Worm (Caenorhabditis elegans) whole organism, late embryonic: Measurements from ENCODE around the gene scl-25.

Source experiments
- K02D7.2 ChIP-seq: sonication (generic microtip); optimal IDR thresholded peaks from 2 replicates; lab custom pipeline; 2017; ENCODE audit warnings: mild to moderate bottlenecking, missing genetic modification characterization, missing compliant biosample characterization
- K09A11.1 ChIP-seq: sonication (generic microtip); optimal IDR thresholded peaks from 2 replicates; lab custom pipeline; 2017; ENCODE audit warnings: antibody characterized with exemption, mild to moderate bottlenecking, missing genetic modification characterization, missing compliant biosample characterization; ENCODE audit not compliant: insufficient read depth
- T23F11.4 ChIP-seq: fragments of 200-800 bp; sonication (Bioruptor generic); optimal IDR thresholded peaks from 2 replicates; lab custom pipeline; 2018; ENCODE audit warnings: mild to moderate bottlenecking, missing genetic modification characterization, missing compliant biosample characterization
- ahr-1 ChIP-seq: sonication (generic microtip); optimal IDR thresholded peaks from 2 replicates; lab custom pipeline; 2016; ENCODE audit warnings: missing genetic modification characterization, missing compliant biosample characterization
- ama-1 ChIP-seq: fragments of 150-350 bp; optimal IDR thresholded peaks from 2 replicates; lab custom pipeline; 2014
- ceh-14 ChIP-seq: sonication (generic microtip); optimal IDR thresholded peaks from 2 replicates; lab custom pipeline; 2016; ENCODE audit warnings: missing genotype, missing genetic modification characterization, missing compliant biosample characterization
- ceh-18 ChIP-seq: sonication (generic microtip); optimal IDR thresholded peaks from 2 replicates; lab custom pipeline; 2016; ENCODE audit warnings: missing genetic modification characterization, missing compliant biosample characterization
- ceh-19 ChIP-seq: fragments of 200-800 bp; sonication (Bioruptor generic); optimal IDR thresholded peaks from 2 replicates; lab custom pipeline; 2018; ENCODE audit warnings: mild to moderate bottlenecking, missing genetic modification characterization, missing compliant biosample characterization
- ceh-2 ChIP-seq: sonication (generic microtip); optimal IDR thresholded peaks from 2 replicates; lab custom pipeline; 2016; ENCODE audit warnings: missing genotype, missing genetic modification characterization, missing compliant biosample characterization
- ceh-24 ChIP-seq: sonication (generic microtip); optimal IDR thresholded peaks from 2 replicates; lab custom pipeline; 2016; ENCODE audit warnings: mild to moderate bottlenecking, missing genetic modification characterization, missing compliant biosample characterization
- ceh-30 ChIP-seq: fragments of 150-350 bp; optimal IDR thresholded peaks from 2 replicates; lab custom pipeline; 2014; ENCODE audit warnings: missing biosample characterization, missing genetic modification characterization
- ceh-31 ChIP-seq: sonication (generic microtip); optimal IDR thresholded peaks from 2 replicates; lab custom pipeline; 2016; ENCODE audit warnings: missing genetic modification characterization, missing compliant biosample characterization
- ceh-48 ChIP-seq: sonication (generic microtip); optimal IDR thresholded peaks from 2 replicates; lab custom pipeline; 2016; ENCODE audit warnings: missing genetic modification characterization, inconsistent platforms, missing compliant biosample characterization
- ceh-9 ChIP-seq: sonication (generic microtip); optimal IDR thresholded peaks from 2 replicates; lab custom pipeline; 2016; ENCODE audit warnings: mild to moderate bottlenecking, missing genetic modification characterization, inconsistent platforms, missing compliant biosample characterization
- che-1 ChIP-seq: sonication (generic microtip); optimal IDR thresholded peaks from 2 replicates; lab custom pipeline; 2016; ENCODE audit warnings: mild to moderate bottlenecking, missing genetic modification characterization, missing compliant biosample characterization
- dve-1 ChIP-seq: sonication (generic microtip); optimal IDR thresholded peaks from 2 replicates; lab custom pipeline; 2017; ENCODE audit warnings: antibody characterized with exemption, mild to moderate bottlenecking, missing genetic modification characterization, missing compliant biosample characterization
- elt-4 ChIP-seq: sonication (generic microtip); optimal IDR thresholded peaks from 2 replicates; lab custom pipeline; 2016; ENCODE audit warnings: missing genetic modification characterization, missing compliant biosample characterization
- ets-4 ChIP-seq: sonication (generic microtip); optimal IDR thresholded peaks from 2 replicates; lab custom pipeline; 2016; ENCODE audit warnings: missing genetic modification characterization, missing compliant biosample characterization
- eyg-1 ChIP-seq: sonication (generic microtip); optimal IDR thresholded peaks from 2 replicates; lab custom pipeline; 2016; ENCODE audit warnings: missing genotype, missing genetic modification characterization, missing compliant biosample characterization
- fax-1 ChIP-seq: sonication (generic microtip); optimal IDR thresholded peaks from 2 replicates; lab custom pipeline; 2016; ENCODE audit warnings: missing genotype, missing genetic modification characterization, missing compliant biosample characterization
- fkh-6 ChIP-seq: sonication (generic microtip); optimal IDR thresholded peaks from 2 replicates; lab custom pipeline; 2016; ENCODE audit warnings: missing genetic modification characterization, missing compliant biosample characterization
- gmeb-2 ChIP-seq: sonication (generic microtip); optimal IDR thresholded peaks from 2 replicates; lab custom pipeline; 2016; ENCODE audit warnings: missing genetic modification characterization, inconsistent platforms, missing compliant biosample characterization
- hlh-13 ChIP-seq: fragments of 200-800 bp; sonication (Bioruptor generic); optimal IDR thresholded peaks from 2 replicates; lab custom pipeline; 2018; ENCODE audit warnings: mild to moderate bottlenecking, missing genetic modification characterization, missing compliant biosample characterization
- hlh-15 ChIP-seq: sonication (generic microtip); optimal IDR thresholded peaks from 2 replicates; lab custom pipeline; 2016; ENCODE audit warnings: missing genetic modification characterization, missing compliant biosample characterization
- hlh-30 ChIP-seq: sonication (generic microtip); optimal IDR thresholded peaks from 2 replicates; lab custom pipeline; 2017; ENCODE audit warnings: antibody characterized with exemption, missing genetic modification characterization, missing compliant biosample characterization; ENCODE audit not compliant: insufficient read depth
- lim-6 ChIP-seq: sonication (generic microtip); optimal IDR thresholded peaks from 2 replicates; lab custom pipeline; 2016; ENCODE audit warnings: missing genetic modification characterization, missing compliant biosample characterization
- lin-11 ChIP-seq: fragments of 200-800 bp; sonication (Bioruptor generic); optimal IDR thresholded peaks from 2 replicates; lab custom pipeline; 2018; ENCODE audit warnings: mild to moderate bottlenecking, missing genetic modification characterization, missing compliant biosample characterization
- madf-2 ChIP-seq: sonication (generic microtip); optimal IDR thresholded peaks from 2 replicates; lab custom pipeline; 2017; ENCODE audit warnings: missing genetic modification characterization, missing compliant biosample characterization
- nhr-11 ChIP-seq: fragments of 150-350 bp; optimal IDR thresholded peaks from 2 replicates; lab custom pipeline; 2014; ENCODE audit warnings: missing biosample characterization, missing genetic modification characterization
- odd-2 ChIP-seq: sonication (generic microtip); optimal IDR thresholded peaks from 2 replicates; lab custom pipeline; 2017; ENCODE audit warnings: antibody characterized with exemption, mild to moderate bottlenecking, missing genetic modification characterization, missing compliant biosample characterization
- pat-9 ChIP-seq: fragments of 200-800 bp; sonication (Bioruptor generic); optimal IDR thresholded peaks from 2 replicates; lab custom pipeline; 2018; ENCODE audit warnings: mild to moderate bottlenecking, missing genetic modification characterization, moderate library complexity, missing compliant biosample characterization
- pha-2 ChIP-seq: sonication (generic microtip); optimal IDR thresholded peaks from 2 replicates; lab custom pipeline; 2017; ENCODE audit warnings: mild to moderate bottlenecking, missing genetic modification characterization, missing compliant biosample characterization
- ref-2 ChIP-seq: sonication (generic microtip); optimal IDR thresholded peaks from 2 replicates; lab custom pipeline; 2016; ENCODE audit warnings: missing genetic modification characterization, missing compliant biosample characterization
- rnt-1 ChIP-seq: sonication (generic microtip); optimal IDR thresholded peaks from 2 replicates; lab custom pipeline; 2016; ENCODE audit warnings: missing genetic modification characterization, missing compliant biosample characterization
- syd-9 ChIP-seq: sonication (generic microtip); optimal IDR thresholded peaks from 2 replicates; lab custom pipeline; 2016; ENCODE audit warnings: mild to moderate bottlenecking, missing genetic modification characterization, moderate library complexity, missing compliant biosample characterization
- tbx-2 ChIP-seq: sonication (generic microtip); optimal IDR thresholded peaks from 2 replicates; lab custom pipeline; 2016; ENCODE audit warnings: missing genetic modification characterization, missing compliant biosample characterization
- tbx-7 ChIP-seq: sonication (generic microtip); optimal IDR thresholded peaks from 2 replicates; lab custom pipeline; 2016; ENCODE audit warnings: missing genotype, missing genetic modification characterization, missing compliant biosample characterization
- unc-55 ChIP-seq: sonication (generic microtip); optimal IDR thresholded peaks from 2 replicates; lab custom pipeline; 2017; ENCODE audit warnings: missing biosample characterization, missing genetic modification reagents, missing genetic modification characterization
- zip-5 ChIP-seq: sonication (generic microtip); optimal IDR thresholded peaks from 2 replicates; lab custom pipeline; 2016; ENCODE audit warnings: missing genetic modification characterization, missing compliant biosample characterization
- ztf-16 ChIP-seq: sonication (generic microtip); optimal IDR thresholded peaks from 2 replicates; lab custom pipeline; 2017; ENCODE audit warnings: missing genetic modification characterization, missing compliant biosample characterization

scl-25 gene

ce11 chrV:17226119-17226518, 630 bp downstream of the scl-25 start, which contains the start of gene srh-112:
Gene srh-112 (minus strand): TSS chrV:17226219.
- TF ChIP-seq elt-4 (tag; lab: Kevin White, UChicago) (no peak), ceh-2 (tag; lab: Kevin White, UChicago) (no peak), ref-2 (no peak), pha-2 (tag; lab: Kevin White, UChicago) (no peak), lin-11 (tag; lab: Kevin White, UChicago) (no peak), ama-1 (lab: Kevin White, UChicago) (no peak), ceh-30 (tag; lab: Kevin White, UChicago) (no peak), unc-55 (GFP tag; lab: Kevin White, UChicago) (no peak), che-1 (tag; lab: Kevin White, UChicago) (no peak), ceh-24 (no peak), ceh-19 (GFP tag; lab: Kevin White, UChicago) (no peak), zip-5 (no peak), ceh-48 (tag; lab: Kevin White, UChicago) (no peak), nhr-11 (tag; lab: Kevin White, UChicago) (no peak), ahr-1 (tag; lab: Kevin White, UChicago) (no peak), ceh-18 (tag; lab: Kevin White, UChicago) (no peak), K02D7.2 (no peak), lim-6 (tag; lab: Kevin White, UChicago) (no peak)

- TF ChIP-seq T23F11.4, result no peak
- TF ChIP-seq hlh-30 (tag; lab: Kevin White, UChicago), result no peak
- TF ChIP-seq pat-9, result no peak
- TF ChIP-seq rnt-1 (tag; lab: Kevin White, UChicago), result no peak
- no peak for TF ChIP-seq tbx-7 (tag; lab: Kevin White, UChicago)
- TF ChIP-seq dve-1, result no peak
- TF ChIP-seq pha-2 (tag; lab: Kevin White, UChicago), result no peak
- no peak for TF ChIP-seq ceh-14
- TF ChIP-seq lim-6 (tag; lab: Kevin White, UChicago), result no peak
- TF ChIP-seq ama-1 (lab: Kevin White, UChicago), result no peak
- TF ChIP-seq elt-4 (tag; lab: Kevin White, UChicago), result no peak
Observed at ce11 chrV:17232403-17232802, 6.9 kb downstream of the scl-25 start.

ce11 chrV:17236345-17236744, 10.9 kb downstream of the scl-25 start, which contains the start of gene T19C9.10:
Gene T19C9.10 (plus strand): TSS chrV:17236592.
- no peak for TF ChIP-seq ceh-24
- TF ChIP-seq fax-1 (tag; lab: Kevin White, UChicago), result no peak
- TF ChIP-seq ets-4 (tag; lab: Kevin White, UChicago), result no peak
- no peak for TF ChIP-seq hlh-15 (tag; lab: Kevin White, UChicago)
- TF ChIP-seq gmeb-2 (tag; lab: Kevin White, UChicago), result no peak
- no peak for TF ChIP-seq hlh-13 (GFP tag; lab: Kevin White, UChicago)

- TF ChIP-seq syd-9 (tag; lab: Kevin White, UChicago) (no peak), ceh-31 (tag; lab: Kevin White, UChicago) (no peak), odd-2 (tag; lab: Kevin White, UChicago) (no peak), eyg-1 (tag; lab: Kevin White, UChicago) (no peak), ztf-16 (tag; lab: Kevin White, UChicago) (no peak), fkh-6 (tag; lab: Kevin White, UChicago) (no peak), tbx-2 (tag; lab: Kevin White, UChicago) (no peak), fax-1 (tag; lab: Kevin White, UChicago) (no peak), ceh-14 (no peak), ahr-1 (tag; lab: Kevin White, UChicago) (no peak), ceh-9 (tag; lab: Kevin White, UChicago) (no peak), madf-2 (no peak), ets-4 (tag; lab: Kevin White, UChicago) (no peak), ceh-24 (no peak), K09A11.1 (tag; lab: Kevin White, UChicago) (no peak), ceh-2 (tag; lab: Kevin White, UChicago) (no peak)
Observed at ce11 chrV:17238799-17239198, 13.3 kb downstream of the scl-25 start, which contains the start of gene T19C9.8. Gene T19C9.8 (plus strand): TSS chrV:17239097.
